Fruit fly (Drosophila melanogaster): ENCODE data around the gene CG32945.

DNA sequence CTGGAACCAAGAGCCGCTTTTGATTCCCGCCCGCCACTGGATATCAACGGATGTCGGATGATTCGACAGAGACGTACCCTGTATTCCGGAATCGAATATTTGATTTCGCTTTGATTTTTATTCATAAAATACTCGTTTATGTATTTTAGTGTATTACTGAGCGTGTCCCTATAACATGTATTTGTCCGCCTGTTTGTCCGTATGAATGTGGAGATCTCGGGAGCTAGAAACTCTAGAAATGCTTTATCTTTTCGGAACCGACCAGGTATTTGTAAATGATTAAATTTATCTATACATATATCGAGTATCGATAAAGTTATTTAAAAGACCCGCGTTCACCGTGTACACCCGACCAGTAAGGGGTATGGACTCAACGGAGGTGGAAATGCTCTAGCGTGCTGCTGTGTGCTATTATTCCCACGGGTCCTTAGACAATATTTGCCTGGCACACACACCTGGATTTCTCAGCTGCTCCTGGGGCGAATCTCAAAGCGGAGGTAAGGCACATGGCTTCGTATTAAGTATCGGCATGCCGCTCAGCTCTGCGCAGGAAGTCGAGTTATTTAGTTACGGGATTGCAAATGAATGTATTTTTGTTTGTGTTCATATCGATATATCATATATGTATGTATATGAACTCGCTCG, 23.6 kb upstream of the CG32945 start:
- TF ChIP-seq CG8478 (optimal IDR thresholded peaks at IDR 0.05) = no peak
- no peak for TF ChIP-seq CTCF (optimal IDR thresholded peaks at IDR 0.05)
